Fruit fly (Drosophila melanogaster) whole organism, embryonic: ENCODE data around the gene CG15517.

Experiments
- Ada2b ChIP-seq: fragments of 200-800 bp; sonication (Bioruptor generic); IDR thresholded peaks from 2 replicates; pipeline ENCODE4 v1.3.6; 2022; ENCODE audit warnings: missing biosample characterization, missing genetic modification characterization
- CG10543 ChIP-seq: fragments of 200-800 bp; sonication (Bioruptor generic); optimal IDR thresholded peaks from 3 replicates; lab custom pipeline; 2017; ENCODE audit warnings: missing biosample characterization, mild to moderate bottlenecking, missing genetic modification characterization, moderate library complexity
- CG10565 ChIP-seq: fragments of 200-800 bp; sonication (Bioruptor generic); optimal IDR thresholded peaks from 3 replicates; lab custom pipeline; 2016; ENCODE audit warnings: missing biosample characterization, mild to moderate bottlenecking, missing genetic modification characterization
- CG11093 ChIP-seq: fragments of 200-800 bp; sonication (Bioruptor generic); IDR thresholded peaks from 3 replicates; pipeline ENCODE4 v1.3.6; 2022; ENCODE audit warnings: missing biosample characterization, missing genetic modification characterization
- CG11247 ChIP-seq: fragments of 200-800 bp; sonication (Bioruptor generic); IDR thresholded peaks from 2 replicates; pipeline ENCODE4 v1.3.6; 2022; ENCODE audit warnings: missing biosample characterization, missing genetic modification characterization
- CG11456 ChIP-seq: fragments of 200-800 bp; sonication (Bioruptor generic); IDR thresholded peaks from 3 replicates; pipeline ENCODE4 v1.3.6; 2022; ENCODE audit warnings: missing biosample characterization, missing genetic modification characterization
- CG12391 ChIP-seq: fragments of 200-800 bp; sonication (Bioruptor generic); optimal IDR thresholded peaks from 3 replicates; lab custom pipeline; 2018; ENCODE audit warnings: missing biosample characterization, mild to moderate bottlenecking, missing genetic modification characterization, moderate library complexity
- CG14441 ChIP-seq: fragments of 200-800 bp; sonication (Bioruptor generic); IDR thresholded peaks from 2 replicates; pipeline ENCODE4 v1.3.6; 2022; ENCODE audit warnings: missing biosample characterization, missing genetic modification characterization
- CG15696 ChIP-seq: fragments of 200-800 bp; sonication (Bioruptor generic); optimal IDR thresholded peaks from 2 replicates; lab custom pipeline; 2019; ENCODE audit warnings: missing biosample characterization, mild to moderate bottlenecking, missing genetic modification characterization, moderate library complexity
- CG18262 ChIP-seq: fragments of 200-800 bp; optimal IDR thresholded peaks from 3 replicates; lab custom pipeline; 2019; ENCODE audit warnings: missing biosample characterization, mild to moderate bottlenecking, missing genetic modification characterization, moderate library complexity
- CG18619 ChIP-seq: fragments of 200-800 bp; sonication (Bioruptor generic); optimal IDR thresholded peaks from 3 replicates; lab custom pipeline; 2017; ENCODE audit warnings: missing biosample characterization, mild to moderate bottlenecking, missing genetic modification characterization
- CG2129 ChIP-seq: fragments of 200-800 bp; sonication (Bioruptor generic); IDR thresholded peaks from 2 replicates; pipeline ENCODE4 v1.3.6; 2022; ENCODE audit warnings: missing biosample characterization, missing genetic modification characterization; ENCODE audit not compliant: partially characterized antibody
- CG32772 ChIP-seq: fragments of 200-800 bp; sonication (Bioruptor generic); IDR thresholded peaks from 2 replicates; pipeline ENCODE4 v1.3.6; 2022; ENCODE audit warnings: missing biosample characterization, missing genetic modification characterization
- CG33213 ChIP-seq: fragments of 200-800 bp; sonication (Bioruptor generic); optimal IDR thresholded peaks from 3 replicates; lab custom pipeline; 2016; ENCODE audit warnings: missing biosample characterization, missing genetic modification characterization
- CG34376 ChIP-seq: fragments of 200-800 bp; sonication (Bioruptor generic); optimal IDR thresholded peaks from 2 replicates; lab custom pipeline; 2018; ENCODE audit warnings: missing biosample characterization, mild to moderate bottlenecking, missing genetic modification characterization
- CG3838 ChIP-seq: fragments of 200-800 bp; sonication (Bioruptor generic); optimal IDR thresholded peaks from 3 replicates; lab custom pipeline; 2016; ENCODE audit warnings: missing biosample characterization, missing genetic modification characterization
- CG43689 ChIP-seq: fragments of 200-800 bp; sonication (Bioruptor generic); IDR thresholded peaks from 2 replicates; pipeline ENCODE4 v1.3.6; 2022; ENCODE audit warnings: missing biosample characterization, missing genetic modification characterization
- CG7271 ChIP-seq: fragments of 200-800 bp; sonication (Bioruptor generic); optimal IDR thresholded peaks from 2 replicates; lab custom pipeline; 2018; ENCODE audit warnings: missing biosample characterization, mild to moderate bottlenecking, missing genetic modification characterization, moderate library complexity
- CG7556 ChIP-seq: fragments of 200-800 bp; sonication (Bioruptor generic); optimal IDR thresholded peaks from 2 replicates; lab custom pipeline; 2017; ENCODE audit warnings: missing biosample characterization, mild to moderate bottlenecking, missing genetic modification characterization
- CG8388 ChIP-seq: fragments of 200-800 bp; sonication (Bioruptor generic); optimal IDR thresholded peaks from 2 replicates; lab custom pipeline; 2019; ENCODE audit warnings: missing biosample characterization, mild to moderate bottlenecking, missing genetic modification characterization, moderate library complexity
- CG8944 ChIP-seq: fragments of 200-800 bp; sonication (Bioruptor generic); optimal IDR thresholded peaks from 3 replicates; lab custom pipeline; 2016; ENCODE audit warnings: missing biosample characterization, missing genetic modification characterization
- Dek ChIP-seq: fragments of 200-800 bp; sonication (Bioruptor generic); optimal IDR thresholded peaks from 3 replicates; lab custom pipeline; 2019; ENCODE audit warnings: missing biosample characterization, mild to moderate bottlenecking, missing genetic modification characterization, moderate library complexity
- Dp ChIP-seq: fragments of 200-800 bp; sonication (Bioruptor generic); optimal IDR thresholded peaks from 2 replicates; lab custom pipeline; 2018; ENCODE audit warnings: missing biosample characterization, mild to moderate bottlenecking, missing genetic modification characterization, moderate library complexity
- Dref ChIP-seq: fragments of 200-800 bp; sonication (Bioruptor generic); IDR thresholded peaks from 2 replicates; pipeline ENCODE4 v1.3.6; 2022; ENCODE audit warnings: missing biosample characterization, missing genetic modification characterization
- Gsc ChIP-seq: fragments of 200-800 bp; sonication (Bioruptor generic); IDR thresholded peaks from 2 replicates; pipeline ENCODE4 v1.3.6; 2022; ENCODE audit warnings: missing biosample characterization, missing genetic modification characterization
- HLH54F ChIP-seq: fragments of 200-800 bp; sonication (Bioruptor generic); optimal IDR thresholded peaks from 3 replicates; lab custom pipeline; 2016; ENCODE audit warnings: missing biosample characterization, missing genetic modification characterization
- Hey ChIP-seq: fragments of 200-800 bp; sonication (Bioruptor generic); optimal IDR thresholded peaks from 3 replicates; lab custom pipeline; 2018; ENCODE audit warnings: missing biosample characterization, mild to moderate bottlenecking, missing genetic modification characterization
- Mrtf ChIP-seq: fragments of 200-800 bp; sonication (Bioruptor generic); IDR thresholded peaks from 3 replicates; pipeline ENCODE4 v1.3.6; 2022; ENCODE audit warnings: missing biosample characterization, missing genetic modification characterization
- Nf-YC ChIP-seq: fragments of 200-800 bp; optimal IDR thresholded peaks from 3 replicates; lab custom pipeline; 2019; ENCODE audit warnings: missing biosample characterization, mild to moderate bottlenecking, missing genetic modification characterization, moderate library complexity
- Sox102F ChIP-seq: fragments of 200-800 bp; sonication (Bioruptor generic); optimal IDR thresholded peaks from 2 replicates; lab custom pipeline; 2018; ENCODE audit warnings: missing biosample characterization, mild to moderate bottlenecking, missing genetic modification characterization, moderate library complexity
- Sry-β ChIP-seq: fragments of 200-800 bp; sonication (Bioruptor generic); optimal IDR thresholded peaks from 2 replicates; lab custom pipeline; 2018; ENCODE audit warnings: missing biosample characterization, mild to moderate bottlenecking, missing genetic modification characterization, moderate library complexity
- Xbp1 ChIP-seq: fragments of 200-800 bp; sonication (Bioruptor generic); optimal IDR thresholded peaks from 3 replicates; lab custom pipeline; 2016; ENCODE audit warnings: missing biosample characterization, mild to moderate bottlenecking, missing genetic modification characterization
- abd-A ChIP-seq: fragments of 200-800 bp; sonication (Bioruptor generic); optimal IDR thresholded peaks from 3 replicates; lab custom pipeline; 2019; ENCODE audit warnings: missing biosample characterization, mild to moderate bottlenecking, missing genetic modification characterization, moderate library complexity
- amos ChIP-seq: fragments of 200-800 bp; sonication (Bioruptor generic); IDR thresholded peaks from 2 replicates; pipeline ENCODE4 v1.3.6; 2022; ENCODE audit warnings: missing biosample characterization, missing genetic modification characterization; ENCODE audit not compliant: partially characterized antibody
- ase ChIP-seq: fragments of 200-800 bp; sonication (Bioruptor generic); IDR thresholded peaks from 3 replicates; pipeline ENCODE4 v1.3.6; 2022; ENCODE audit warnings: missing biosample characterization, missing genetic modification characterization
- az2 ChIP-seq: fragments of 200-800 bp; sonication (Bioruptor generic); optimal IDR thresholded peaks from 3 replicates; lab custom pipeline; 2016; ENCODE audit warnings: missing biosample characterization, missing genetic modification characterization
- bbx ChIP-seq: fragments of 200-800 bp; sonication (Bioruptor generic); IDR thresholded peaks from 2 replicates; pipeline ENCODE4 v1.3.6; 2022; ENCODE audit warnings: missing biosample characterization, missing genetic modification characterization; ENCODE audit not compliant: partially characterized antibody
- bigmax ChIP-seq: fragments of 200-800 bp; sonication (Bioruptor generic); optimal IDR thresholded peaks from 2 replicates; lab custom pipeline; 2018; ENCODE audit warnings: missing biosample characterization, mild to moderate bottlenecking, missing genetic modification characterization
- bsh ChIP-seq, 2 experiments: fragments of 200-800 bp; sonication (Bioruptor generic); optimal IDR thresholded peaks; 2 replicates each; lab custom pipeline; 2017 to 2018; ENCODE audit warnings: mild to moderate bottlenecking in 2 of 2, missing biosample characterization in 2 of 2, missing genetic modification characterization in 2 of 2, moderate library complexity in 1 of 2
- btn ChIP-seq: fragments of 200-800 bp; sonication (Bioruptor generic); optimal IDR thresholded peaks from 2 replicates; lab custom pipeline; 2016; ENCODE audit warnings: missing biosample characterization, missing genetic modification characterization
- dmrt11E ChIP-seq: fragments of 200-800 bp; sonication (Bioruptor generic); optimal IDR thresholded peaks from 3 replicates; lab custom pipeline; 2018; ENCODE audit warnings: missing biosample characterization, mild to moderate bottlenecking, missing genetic modification characterization, moderate library complexity
- esg ChIP-seq: fragments of 200-800 bp; sonication (Bioruptor generic); conservative IDR thresholded peaks from 2 replicates; pipeline ENCODE4 v1.3.6; 2022; ENCODE audit warnings: missing biosample characterization, missing genetic modification characterization
- gro ChIP-seq: fragments of 200-800 bp; sonication (Bioruptor generic); optimal IDR thresholded peaks from 2 replicates; lab custom pipeline; 2016; ENCODE audit warnings: missing biosample characterization, missing genetic modification characterization
- maf-S ChIP-seq: fragments of 200-800 bp; sonication (Bioruptor generic); optimal IDR thresholded peaks from 2 replicates; lab custom pipeline; 2016; ENCODE audit warnings: missing biosample characterization, missing genetic modification characterization
- mirr ChIP-seq: fragments of 200-800 bp; sonication (Bioruptor generic); optimal IDR thresholded peaks from 3 replicates; lab custom pipeline; 2018; ENCODE audit warnings: missing biosample characterization, mild to moderate bottlenecking, missing genetic modification characterization
- pan ChIP-seq, 4 experiments: fragments of >200 bp in 3 of 4; fragments of 200-800 bp in 1 of 4; sonication (Bioruptor generic) in 1 of 4; optimal IDR thresholded peaks in 3 of 4; IDR thresholded peaks in 1 of 4; 2 replicates each; pipeline versions ENCODE4 v1.3.6 to Lab custom; 2017 to 2022; ENCODE audit warnings: missing biosample characterization in 2 of 4, missing genetic modification characterization in 2 of 4, mixed read lengths in 1 of 4
- pho ChIP-seq: fragments of 200-800 bp; sonication (Bioruptor generic); optimal IDR thresholded peaks from 2 replicates; lab custom pipeline; 2016; ENCODE audit warnings: missing biosample characterization, missing genetic modification characterization
- sr ChIP-seq: fragments of 200-800 bp; sonication (Bioruptor generic); IDR thresholded peaks from 3 replicates; pipeline ENCODE4 v1.3.6; 2022; ENCODE audit warnings: missing biosample characterization, missing genetic modification characterization
- tna ChIP-seq: fragments of 200-800 bp; sonication (Bioruptor generic); IDR thresholded peaks from 2 replicates; pipeline ENCODE4 v1.3.6; 2022; ENCODE audit warnings: missing biosample characterization, missing genetic modification characterization; ENCODE audit not compliant: partially characterized antibody
- z ChIP-seq: fragments of 200-800 bp; sonication (Bioruptor generic); IDR thresholded peaks from 3 replicates; pipeline ENCODE4 v1.3.6; 2022; ENCODE audit warnings: missing biosample characterization, missing genetic modification characterization

The CG15517 gene

DNA sequence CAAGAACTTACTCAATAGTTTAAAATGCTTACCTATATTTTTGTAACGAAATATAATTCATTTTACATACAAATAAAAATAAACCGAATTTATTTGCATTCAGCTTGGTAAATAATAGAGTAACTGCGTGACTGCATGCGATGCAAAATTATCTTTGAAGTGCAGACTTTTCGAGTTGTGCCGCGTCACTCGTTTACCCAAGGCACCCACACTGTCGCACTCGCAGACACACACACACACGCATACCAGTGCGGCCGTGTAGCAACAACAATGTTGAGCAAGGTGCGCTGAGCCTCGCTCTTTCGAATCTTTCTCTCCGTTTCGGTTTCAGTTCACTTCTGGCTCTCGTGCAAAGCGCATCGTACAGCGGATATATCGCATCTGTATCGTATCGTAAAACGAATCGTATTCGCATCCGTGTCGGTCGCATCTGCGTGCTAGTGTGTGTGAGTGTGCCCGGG lies 26.9 kb downstream of the CG15517 start, which contains the start of gene CG31038 (continued):
- peak; percentile 50; the same call in 1 of the 2 replicates for TF ChIP-seq tna (GFP tag; lab: Robert Waterston, UW)
- TF ChIP-seq CG33213 (GFP tag; lab: Kevin White, UChicago): no peak
- TF ChIP-seq Sox102F (GFP tag; lab: Kevin White, UChicago): peak; percentile 10
- TF ChIP-seq CG34376 (GFP tag; lab: Kevin White, UChicago): no peak
- no peak for TF ChIP-seq Sry-β (GFP tag; lab: Kevin White, UChicago)
- TF ChIP-seq pan (optimal IDR thresholded peaks at IDR 0.05; lab: Kevin White, UChicago): no peak
- TF ChIP-seq pan (GFP tag; optimal IDR thresholded peaks at IDR 0.05 in 1 of 2, IDR thresholded peaks at IDR 0.05 in 1 of 2): peak in 1 of 2 experiments; percentile 62
- no peak for TF ChIP-seq CG12391
- TF ChIP-seq Ada2b (GFP tag; lab: Robert Waterston, UW): no peak
- TF ChIP-seq Dp: no peak
- peak; percentile 39; the same call in 1 of the 2 replicates for TF ChIP-seq amos (GFP tag; lab: Robert Waterston, UW)
- no peak for TF ChIP-seq bigmax
- TF ChIP-seq CG8388: no peak
- TF ChIP-seq gro (GFP tag; lab: Kevin White, UChicago): no peak
- TF ChIP-seq CG7271: no peak
- no peak for TF ChIP-seq CG14441 (GFP tag; lab: Robert Waterston, UW)
- peak; percentile 80 for TF ChIP-seq z (GFP tag; lab: Robert Waterston, UW)
- TF ChIP-seq CG15696 (tag; lab: Kevin White, UChicago): no peak
- TF ChIP-seq Dek (tag; lab: Kevin White, UChicago): no peak
- TF ChIP-seq mirr: peak; percentile 40
- no peak for TF ChIP-seq az2 (GFP tag; lab: Kevin White, UChicago)
- no peak for TF ChIP-seq ase (GFP tag; lab: Robert Waterston, UW)
- peak; percentile 69 for TF ChIP-seq bbx
- TF ChIP-seq HLH54F (GFP tag; lab: Kevin White, UChicago): no peak
- TF ChIP-seq maf-S: no peak
- TF ChIP-seq CG10565 (GFP tag; lab: Kevin White, UChicago): no peak
- no peak for TF ChIP-seq CG11456 (GFP tag; lab: Robert Waterston, UW)
- TF ChIP-seq CG43689: no peak
- no peak for TF ChIP-seq dmrt11E
- no peak for TF ChIP-seq Xbp1
- no peak for TF ChIP-seq Gsc (GFP tag; lab: Robert Waterston, UW)
- no peak for TF ChIP-seq CG32772
- no peak for TF ChIP-seq Dref (GFP tag; lab: Robert Waterston, UW)
- TF ChIP-seq esg (GFP tag; lab: Robert Waterston, UW): no peak
- no peak for TF ChIP-seq abd-A
- TF ChIP-seq Nf-YC (tag; lab: Kevin White, UChicago): no peak
- TF ChIP-seq CG7556 (GFP tag; lab: Kevin White, UChicago): no peak
- TF ChIP-seq CG11093 (GFP tag; lab: Robert Waterston, UW): no peak
- no peak for TF ChIP-seq Mrtf (GFP tag; lab: Robert Waterston, UW)
- TF ChIP-seq btn (GFP tag; lab: Kevin White, UChicago): no peak
- TF ChIP-seq CG11247 (GFP tag; lab: Robert Waterston, UW): no peak
- TF ChIP-seq pho (GFP tag; lab: Kevin White, UChicago): no peak
- peak; percentile 34 for TF ChIP-seq CG10543 (GFP tag; lab: Kevin White, UChicago)
- peak; percentile 37 for TF ChIP-seq CG18262 (tag; lab: Kevin White, UChicago)
- TF ChIP-seq Hey: no peak
- TF ChIP-seq bsh (GFP tag; optimal IDR thresholded peaks at IDR 0.05; lab: Kevin White, UChicago): no peak
- no peak for TF ChIP-seq CG3838 (GFP tag; lab: Kevin White, UChicago)
- TF ChIP-seq sr (GFP tag; lab: Robert Waterston, UW): no peak
- TF ChIP-seq CG2129 (GFP tag; lab: Robert Waterston, UW): no peak
- TF ChIP-seq CG8944 (GFP tag; lab: Kevin White, UChicago): no peak
- no peak for TF ChIP-seq CG18619 (GFP tag; lab: Kevin White, UChicago)
